Fruit fly (Drosophila melanogaster): ENCODE results near the gene Lamtor5.

dm6 chrX:1854070-1854469 lies 4.7 kb downstream of the Lamtor5 start:
- TF ChIP-seq usp (GFP tag; optimal IDR thresholded peaks at IDR 0.05) (no peak), Dll (optimal IDR thresholded peaks at IDR 0.05) (no peak), psq (optimal IDR thresholded peaks at IDR 0.05) (no peak), CG8478 (optimal IDR thresholded peaks at IDR 0.05) (no peak), pan (optimal IDR thresholded peaks at IDR 0.05) (no peak)

Measured in whole organism.